Fruit fly (Drosophila melanogaster) whole organism, embryonic: Measurements from ENCODE around the gene Cyp4d1.

ENCODE experiments used
- B-H2 ChIP-seq: fragments of 200-800 bp; sonication (Bioruptor generic); optimal IDR thresholded peaks from 2 replicates; lab custom pipeline; 2018; ENCODE audit warnings: missing biosample characterization, mild to moderate bottlenecking, missing genetic modification characterization
- C15 ChIP-seq: fragments of 200-800 bp; sonication (Bioruptor generic); IDR thresholded peaks from 3 replicates; pipeline ENCODE4 v1.3.6; 2022; ENCODE audit warnings: missing biosample characterization, missing genetic modification characterization
- CG10654 ChIP-seq: fragments of 200-800 bp; sonication (Bioruptor generic); optimal IDR thresholded peaks from 2 replicates; lab custom pipeline; 2016; ENCODE audit warnings: missing biosample characterization, missing genetic modification characterization
- CG10979 ChIP-seq: fragments of 200-800 bp; sonication (Bioruptor generic); optimal IDR thresholded peaks from 2 replicates; lab custom pipeline; 2018; ENCODE audit warnings: missing biosample characterization, mild to moderate bottlenecking, missing genetic modification characterization, moderate library complexity
- CG15601 ChIP-seq: fragments of 200-800 bp; sonication (Bioruptor generic); optimal IDR thresholded peaks from 3 replicates; lab custom pipeline; 2019; ENCODE audit warnings: missing biosample characterization, mild to moderate bottlenecking, missing genetic modification characterization, moderate library complexity
- CG1792 ChIP-seq: fragments of 200-800 bp; sonication (Bioruptor generic); optimal IDR thresholded peaks from 2 replicates; lab custom pipeline; 2016; ENCODE audit warnings: missing biosample characterization, missing genetic modification characterization
- CG18262 ChIP-seq: fragments of 200-800 bp; optimal IDR thresholded peaks from 3 replicates; lab custom pipeline; 2019; ENCODE audit warnings: missing biosample characterization, mild to moderate bottlenecking, missing genetic modification characterization, moderate library complexity
- CG18599 ChIP-seq: fragments of 200-800 bp; sonication (Bioruptor generic); optimal IDR thresholded peaks from 3 replicates; lab custom pipeline; 2017; ENCODE audit warnings: missing biosample characterization, missing genetic modification characterization, mild to moderate bottlenecking, moderate library complexity, missing genetic modification reagents
- CG32772 ChIP-seq: fragments of 200-800 bp; sonication (Bioruptor generic); IDR thresholded peaks from 2 replicates; pipeline ENCODE4 v1.3.6; 2022; ENCODE audit warnings: missing biosample characterization, missing genetic modification characterization
- CG34224 ChIP-seq: fragments of 200-800 bp; sonication (Bioruptor generic); IDR thresholded peaks from 3 replicates; pipeline ENCODE4 v1.3.6; 2022; ENCODE audit warnings: missing biosample characterization, missing genetic modification characterization; ENCODE audit not compliant: partially characterized antibody
- CG4360 ChIP-seq: fragments of 200-800 bp; sonication (Bioruptor generic); IDR thresholded peaks from 2 replicates; pipeline ENCODE4 v1.3.6; 2022; ENCODE audit warnings: missing biosample characterization, missing genetic modification characterization
- CG4424 ChIP-seq: fragments of 200-800 bp; sonication (Bioruptor generic); optimal IDR thresholded peaks from 3 replicates; lab custom pipeline; 2016; ENCODE audit warnings: missing biosample characterization, missing genetic modification characterization
- CG4820 ChIP-seq: fragments of 200-800 bp; sonication (Bioruptor generic); optimal IDR thresholded peaks from 3 replicates; lab custom pipeline; 2016; ENCODE audit warnings: missing biosample characterization, missing genetic modification characterization
- CG6765 ChIP-seq: fragments of 200-800 bp; sonication (Bioruptor generic); optimal IDR thresholded peaks from 3 replicates; lab custom pipeline; 2017; ENCODE audit warnings: missing biosample characterization, mild to moderate bottlenecking, missing genetic modification characterization
- CG7372 ChIP-seq: fragments of 200-800 bp; sonication (Bioruptor generic); IDR thresholded peaks from 2 replicates; pipeline ENCODE4 v1.3.6; 2022; ENCODE audit warnings: missing biosample characterization, missing genetic modification characterization
- CG8281 ChIP-seq: fragments of 200-800 bp; sonication (Bioruptor generic); optimal IDR thresholded peaks from 2 replicates; lab custom pipeline; 2018; ENCODE audit warnings: missing biosample characterization, mild to moderate bottlenecking, missing genetic modification characterization, moderate library complexity
- CG8290 ChIP-seq, 3 experiments: fragments of 200-800 bp; sonication (Bioruptor generic); optimal IDR thresholded peaks; 2 replicates each; lab custom pipeline; 2016 to 2019; ENCODE audit warnings: missing biosample characterization in 3 of 3, missing genetic modification characterization in 3 of 3, mild to moderate bottlenecking in 2 of 3, moderate library complexity in 1 of 3
- D19A ChIP-seq: fragments of 200-800 bp; optimal IDR thresholded peaks from 3 replicates; lab custom pipeline; 2019; ENCODE audit warnings: missing biosample characterization, mild to moderate bottlenecking, missing genetic modification characterization, moderate library complexity
- D19B ChIP-seq: fragments of 200-800 bp; sonication (Bioruptor generic); optimal IDR thresholded peaks from 2 replicates; lab custom pipeline; 2017; ENCODE audit warnings: missing biosample characterization, mild to moderate bottlenecking, missing genetic modification characterization
- Dip3 ChIP-seq: fragments of 200-800 bp; sonication (Bioruptor generic); optimal IDR thresholded peaks from 3 replicates; lab custom pipeline; 2016; ENCODE audit warnings: missing biosample characterization, missing genetic modification characterization
- Gug ChIP-seq: fragments of 200-800 bp; sonication (Bioruptor generic); IDR thresholded peaks from 4 replicates; pipeline ENCODE4 v1.3.6; 2022; ENCODE audit warnings: missing biosample characterization, missing genetic modification characterization
- HLH4C ChIP-seq: fragments of 200-800 bp; sonication (Bioruptor generic); IDR thresholded peaks from 3 replicates; pipeline ENCODE4 v1.3.6; 2022; ENCODE audit warnings: missing biosample characterization, missing genetic modification characterization; ENCODE audit not compliant: partially characterized antibody
- Hand ChIP-seq: fragments of 200-800 bp; sonication (Bioruptor generic); optimal IDR thresholded peaks from 2 replicates; lab custom pipeline; 2017; ENCODE audit warnings: mild to moderate bottlenecking, missing biosample characterization, missing genetic modification reagents, missing genetic modification characterization
- Jarid2 ChIP-seq: fragments of 200-800 bp; sonication (Bioruptor generic); optimal IDR thresholded peaks from 3 replicates; lab custom pipeline; 2017; ENCODE audit warnings: mild to moderate bottlenecking, missing biosample characterization, missing genetic modification reagents, missing genetic modification characterization
- MESR4 ChIP-seq: fragments of 200-800 bp; sonication (Bioruptor generic); optimal IDR thresholded peaks from 2 replicates; lab custom pipeline; 2018; ENCODE audit warnings: missing biosample characterization, mild to moderate bottlenecking, missing genetic modification characterization, moderate library complexity
- Optix ChIP-seq: fragments of 200-800 bp; sonication (Bioruptor generic); IDR thresholded peaks from 3 replicates; pipeline ENCODE4 v1.3.6; 2022; ENCODE audit warnings: missing biosample characterization, missing genetic modification characterization
- bab2 ChIP-seq: fragments of 200-800 bp; sonication (Bioruptor generic); optimal IDR thresholded peaks from 2 replicates; lab custom pipeline; 2016; ENCODE audit warnings: missing biosample characterization, missing genetic modification characterization
- corto ChIP-seq: fragments of 200-800 bp; sonication (Bioruptor generic); optimal IDR thresholded peaks from 2 replicates; lab custom pipeline; 2016; ENCODE audit warnings: missing biosample characterization, mild to moderate bottlenecking, missing genetic modification characterization, moderate library complexity
- da ChIP-seq: fragments of 200-800 bp; sonication (Bioruptor generic); optimal IDR thresholded peaks from 2 replicates; lab custom pipeline; 2016; ENCODE audit warnings: missing biosample characterization, missing genetic modification characterization
- dimm ChIP-seq: fragments of 200-800 bp; sonication (Bioruptor generic); IDR thresholded peaks from 2 replicates; pipeline ENCODE4 v1.3.6; 2022; ENCODE audit warnings: missing biosample characterization, missing genetic modification characterization
- ems ChIP-seq: fragments of 200-800 bp; sonication (Bioruptor generic); optimal IDR thresholded peaks from 3 replicates; lab custom pipeline; 2016; ENCODE audit warnings: missing biosample characterization, missing genetic modification characterization
- fd3F ChIP-seq: fragments of 200-800 bp; sonication (Bioruptor generic); optimal IDR thresholded peaks from 2 replicates; lab custom pipeline; 2018; ENCODE audit warnings: missing biosample characterization, mild to moderate bottlenecking, missing genetic modification characterization, moderate library complexity
- ftz-f1 ChIP-seq: fragments of 200-800 bp; sonication (Bioruptor generic); optimal IDR thresholded peaks from 2 replicates; lab custom pipeline; 2016; ENCODE audit warnings: missing biosample characterization, missing genetic modification characterization
- grau ChIP-seq: fragments of 200-800 bp; optimal IDR thresholded peaks from 3 replicates; lab custom pipeline; 2019; ENCODE audit warnings: missing biosample characterization, mild to moderate bottlenecking, missing genetic modification characterization, moderate library complexity
- ham ChIP-seq: fragments of 200-800 bp; sonication (Bioruptor generic); IDR thresholded peaks from 2 replicates; pipeline ENCODE4 v1.3.6; 2022; ENCODE audit warnings: missing biosample characterization, missing genetic modification characterization
- ind ChIP-seq: fragments of 200-800 bp; sonication (Bioruptor generic); optimal IDR thresholded peaks from 3 replicates; lab custom pipeline; 2016; ENCODE audit warnings: missing biosample characterization, missing genetic modification characterization
- jumu ChIP-seq: fragments of 200-800 bp; sonication (Bioruptor generic); optimal IDR thresholded peaks from 3 replicates; lab custom pipeline; 2016; ENCODE audit warnings: missing biosample characterization, missing genetic modification characterization
- lilli ChIP-seq: fragments of 200-800 bp; sonication (Bioruptor generic); optimal IDR thresholded peaks from 3 replicates; lab custom pipeline; 2016; ENCODE audit warnings: missing biosample characterization, missing genetic modification characterization
- lov ChIP-seq, 2 experiments: fragments of 200-800 bp in 1 of 2; fragments of >200 bp in 1 of 2; sonication (Bioruptor generic) in 1 of 2; IDR thresholded peaks in 1 of 2; optimal IDR thresholded peaks in 1 of 2; 2 replicates in 1 of 2; 3 replicates in 1 of 2; pipeline versions ENCODE4 v1.3.6 to Lab custom; 2017 to 2022; ENCODE audit warnings: missing biosample characterization in 1 of 2, missing genetic modification characterization in 1 of 2
- p53 ChIP-seq: fragments of 200-800 bp; sonication (Bioruptor generic); optimal IDR thresholded peaks from 2 replicates; lab custom pipeline; 2016; ENCODE audit warnings: missing biosample characterization, missing genetic modification characterization
- pb ChIP-seq: fragments of 200-800 bp; sonication (Bioruptor generic); optimal IDR thresholded peaks from 3 replicates; lab custom pipeline; 2016; ENCODE audit warnings: missing biosample characterization, missing genetic modification characterization
- run ChIP-seq: fragments of 200-800 bp; sonication (Bioruptor generic); optimal IDR thresholded peaks from 3 replicates; lab custom pipeline; 2018; ENCODE audit warnings: missing biosample characterization, mild to moderate bottlenecking, missing genetic modification characterization
- sima ChIP-seq: fragments of 200-800 bp; sonication (Bioruptor generic); optimal IDR thresholded peaks from 2 replicates; lab custom pipeline; 2016; ENCODE audit warnings: missing biosample characterization, missing genetic modification characterization
- sug ChIP-seq: fragments of 200-800 bp; optimal IDR thresholded peaks from 2 replicates; lab custom pipeline; 2019; ENCODE audit warnings: missing biosample characterization, mild to moderate bottlenecking, missing genetic modification characterization, moderate library complexity
- tio ChIP-seq: fragments of 200-800 bp; sonication (Bioruptor generic); optimal IDR thresholded peaks from 2 replicates; lab custom pipeline; 2017; ENCODE audit warnings: missing biosample characterization, missing genetic modification characterization, inconsistent platforms
- tna ChIP-seq: fragments of 200-800 bp; sonication (Bioruptor generic); IDR thresholded peaks from 2 replicates; pipeline ENCODE4 v1.3.6; 2022; ENCODE audit warnings: missing biosample characterization, missing genetic modification characterization; ENCODE audit not compliant: partially characterized antibody
- trh ChIP-seq: fragments of 200-800 bp; sonication (Bioruptor generic); optimal IDR thresholded peaks from 2 replicates; lab custom pipeline; 2016; ENCODE audit warnings: missing biosample characterization, missing genetic modification characterization
- tup ChIP-seq: fragments of 200-800 bp; sonication (Bioruptor generic); optimal IDR thresholded peaks from 2 replicates; lab custom pipeline; 2016; ENCODE audit warnings: missing biosample characterization, mild to moderate bottlenecking, missing genetic modification characterization, moderate library complexity

Gene Cyp4d1

dm6 chrX:2136831-2137452, 25.0 kb downstream of the Cyp4d1 start (continued):
- peak; percentile 100 for TF ChIP-seq Gug
- TF ChIP-seq CG4820 (GFP tag; lab: Kevin White, UChicago) = peak; percentile 99
- no peak for TF ChIP-seq HLH4C (GFP tag; lab: Robert Waterston, UW)
- peak; percentile 100 for TF ChIP-seq CG18599 (GFP tag; lab: Kevin White, UChicago)
- TF ChIP-seq bab2 (GFP tag; lab: Kevin White, UChicago) = peak; percentile 100
- TF ChIP-seq run (tag; lab: Kevin White, UChicago) = peak; percentile 99
- peak; percentile 97 for TF ChIP-seq CG6765 (GFP tag; lab: Kevin White, UChicago)
- peak; percentile 100 for TF ChIP-seq ems (GFP tag; lab: Kevin White, UChicago)
- TF ChIP-seq MESR4 (GFP tag; lab: Kevin White, UChicago) = peak; percentile 96
- TF ChIP-seq CG8290 (GFP tag; optimal IDR thresholded peaks at IDR 0.05; lab: Kevin White, UChicago) = peak; percentile 99
- peak; percentile 99 to 100 for TF ChIP-seq CG8290 (tag; optimal IDR thresholded peaks at IDR 0.05; lab: Kevin White, UChicago)
- TF ChIP-seq CG18262 (tag; lab: Kevin White, UChicago) = peak; percentile 100
- peak; percentile 100 for TF ChIP-seq dimm (GFP tag; lab: Robert Waterston, UW)
- TF ChIP-seq C15 (GFP tag; lab: Robert Waterston, UW) = peak; percentile 100
- TF ChIP-seq ftz-f1 (GFP tag; lab: Kevin White, UChicago) = peak; percentile 94
- peak; percentile 100 for TF ChIP-seq jumu (GFP tag; lab: Kevin White, UChicago)
- peak; percentile 100 for TF ChIP-seq CG7372 (GFP tag; lab: Robert Waterston, UW)
- peak; percentile 100 for TF ChIP-seq ind (GFP tag; lab: Kevin White, UChicago)
- TF ChIP-seq CG8281 = peak; percentile 97
- TF ChIP-seq fd3F = peak; percentile 100
- TF ChIP-seq pb (GFP tag; lab: Kevin White, UChicago) = peak; percentile 100
- TF ChIP-seq CG34224 (GFP tag; lab: Robert Waterston, UW) = no peak; the same call in 2 of the 3 replicates
- TF ChIP-seq da (GFP tag; lab: Kevin White, UChicago) = peak; percentile 99
- TF ChIP-seq sima (GFP tag; lab: Kevin White, UChicago) = peak; percentile 99
- peak; percentile 100 for TF ChIP-seq D19B (GFP tag; lab: Kevin White, UChicago)
- peak; percentile 100 for TF ChIP-seq Optix (GFP tag; lab: Robert Waterston, UW)
- peak; percentile 99 for TF ChIP-seq corto (GFP tag; lab: Kevin White, UChicago)
- peak; percentile 92 for TF ChIP-seq Jarid2
- TF ChIP-seq CG4360 (GFP tag; lab: Robert Waterston, UW) = peak; percentile 97
- peak; percentile 100 for TF ChIP-seq Dip3
- TF ChIP-seq tio (GFP tag; lab: Kevin White, UChicago) = peak; percentile 99
- TF ChIP-seq trh (GFP tag; lab: Kevin White, UChicago) = peak; percentile 100
- TF ChIP-seq tup (GFP tag; lab: Kevin White, UChicago) = peak; percentile 100
- peak; percentile 99 for TF ChIP-seq Hand (GFP tag; lab: Kevin White, UChicago)
- TF ChIP-seq CG10654 (GFP tag; lab: Kevin White, UChicago) = peak; percentile 100
- TF ChIP-seq CG15601 (tag; lab: Kevin White, UChicago) = peak; percentile 99
- no peak for TF ChIP-seq lov (optimal IDR thresholded peaks at IDR 0.05; lab: Kevin White, UChicago)
- TF ChIP-seq lov (GFP tag; IDR thresholded peaks at IDR 0.05; lab: Robert Waterston, UW) = peak; percentile 100
- TF ChIP-seq p53 (GFP tag; lab: Kevin White, UChicago) = peak; percentile 99
- TF ChIP-seq CG32772 (GFP tag; lab: Robert Waterston, UW) = peak; percentile 100
- TF ChIP-seq D19A (tag; lab: Kevin White, UChicago) = peak; percentile 98
- TF ChIP-seq CG4424 (GFP tag; lab: Kevin White, UChicago) = peak; percentile 100
- no peak for TF ChIP-seq tna (GFP tag; lab: Robert Waterston, UW)
- TF ChIP-seq lilli (GFP tag; lab: Kevin White, UChicago) = peak; percentile 100
- TF ChIP-seq B-H2 = peak; percentile 99
- peak; percentile 100 for TF ChIP-seq CG1792 (GFP tag; lab: Kevin White, UChicago)
- TF ChIP-seq sug = peak; percentile 99
- TF ChIP-seq CG10979 (tag; lab: Kevin White, UChicago) = peak; percentile 100
- TF ChIP-seq ham (GFP tag; lab: Robert Waterston, UW) = peak; percentile 100
- peak; percentile 100 for TF ChIP-seq grau (tag; lab: Kevin White, UChicago)
